Worm (Caenorhabditis elegans): ENCODE data around the gene C29F3.3.
"Not testable (repeated sequence)": the region's sequence is repeated elsewhere in the genome, so short reads cannot be mapped to it uniquely, and the experiment has no call there.

C29F3.3 gene

ce11 chrV:15395347-15395746, 48.2 kb upstream of the C29F3.3 start, which contains the start of gene cyb-3 (continued):
- no peak for TF ChIP-seq rpc-1 (optimal IDR thresholded peaks at IDR 0.05)
- TF ChIP-seq rpc-1 (tag; optimal IDR thresholded peaks at IDR 0.05): no peak
- peak; percentile 68 for TF ChIP-seq snpc-3.4 (tag; optimal IDR thresholded peaks at IDR 0.05)
- peak; percentile 60; the same call in 1 of the 2 replicates for TF ChIP-seq dox-1 (GFP tag; IDR thresholded peaks at IDR 0.05)
- TF ChIP-seq ztf-18 (tag; optimal IDR thresholded peaks at IDR 0.05): peak; percentile 20
- TF ChIP-seq dpl-1 (GFP tag; optimal IDR thresholded peaks at IDR 0.05): peak; percentile 85
- peak; percentile 55; the same call in 1 of the 2 replicates for TF ChIP-seq hmg-1.2 (GFP tag; IDR thresholded peaks at IDR 0.05)

ce11 chrV:15394906-15395305, 47.7 kb upstream of the C29F3.3 start, which contains the start of gene T06E6.1:
Gene T06E6.1, minus strand, starts transcription at chrV:15394961.
- TF ChIP-seq ceh-100 (GFP tag; IDR thresholded peaks at IDR 0.05) (no peak), lin-54 (GFP tag; optimal IDR thresholded peaks at IDR 0.05) (peak; percentile 10)

DNA sequence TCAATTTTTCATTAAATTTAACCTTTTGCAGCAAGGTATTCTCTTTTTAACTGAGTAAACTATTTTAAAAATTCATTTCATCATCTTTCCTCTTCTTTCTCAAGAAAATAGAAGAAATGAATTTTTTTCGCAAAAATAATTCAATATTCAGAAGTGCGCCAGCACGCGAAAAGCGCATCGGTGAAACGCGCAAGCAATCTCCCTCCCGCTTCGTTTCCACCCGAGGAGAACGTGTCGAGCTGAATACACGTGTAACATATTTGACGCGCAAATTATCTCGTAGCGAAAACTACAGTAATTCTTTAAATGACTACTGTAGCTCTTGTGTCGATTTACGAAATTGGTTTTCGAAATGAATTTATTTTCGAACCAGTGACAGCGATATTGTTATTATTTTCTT, 44.9 kb upstream of the C29F3.3 start:
- 0 out of 2 replicates have a peak, but pooled peaks have one; percentile 12 for TF ChIP-seq hmg-1.2 (GFP tag; IDR thresholded peaks at IDR 0.05)
- peak; percentile 73 for TF ChIP-seq ztf-18 (tag; optimal IDR thresholded peaks at IDR 0.05)
- no peak for TF ChIP-seq lin-26 (GFP tag; IDR thresholded peaks at IDR 0.05)
- TF ChIP-seq madf-6 (GFP tag; IDR thresholded peaks at IDR 0.05): peak; percentile 11; the same call in 1 of the 2 replicates
- TF ChIP-seq mcd-1 (GFP tag; IDR thresholded peaks at IDR 0.05): peak; percentile 45; the same call in 1 of the 2 replicates
- no peak for TF ChIP-seq tlf-1 (GFP tag; optimal IDR thresholded peaks at IDR 0.05)
- TF ChIP-seq lsl-1 (GFP tag; optimal IDR thresholded peaks at IDR 0.05): peak; percentile 62
- no peak for TF ChIP-seq dox-1 (GFP tag; IDR thresholded peaks at IDR 0.05)
- TF ChIP-seq Y67H2A.10 (GFP tag; conservative IDR thresholded peaks at IDR 0.05): no peak
- no peak for TF ChIP-seq K12H6.12 (tag; optimal IDR thresholded peaks at IDR 0.05)
- no peak for TF ChIP-seq tbp1 (GFP tag; optimal IDR thresholded peaks at IDR 0.05)

DNA sequence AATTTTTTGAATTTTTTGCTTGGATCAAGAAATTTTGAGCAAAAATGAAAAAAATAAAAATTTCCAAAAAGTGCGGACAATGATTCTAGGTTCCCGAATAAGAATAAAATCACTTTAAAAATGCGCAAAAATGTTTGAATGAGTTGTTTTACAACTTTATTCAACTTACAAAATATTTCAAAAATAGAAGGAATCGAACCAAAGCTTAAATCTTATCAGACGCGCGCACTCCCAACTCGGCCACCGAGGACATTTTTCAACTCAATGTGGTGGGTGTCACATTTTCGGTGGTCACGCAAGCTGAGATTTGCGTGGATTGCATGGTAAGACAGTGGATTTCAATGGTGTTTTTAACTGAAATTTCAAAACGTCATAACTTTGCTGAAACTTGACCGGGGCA, 43.4 kb upstream of the C29F3.3 start:
- TF ChIP-seq rpc-1 (optimal IDR thresholded peaks at IDR 0.05): not testable (repeated sequence)
- peak; percentile 42 for TF ChIP-seq rpc-1 (tag; optimal IDR thresholded peaks at IDR 0.05)
- TF ChIP-seq tbp1 (GFP tag; optimal IDR thresholded peaks at IDR 0.05): peak; percentile 76
- TF ChIP-seq B0261.1 (tag; optimal IDR thresholded peaks at IDR 0.05): peak; percentile 50

DNA sequence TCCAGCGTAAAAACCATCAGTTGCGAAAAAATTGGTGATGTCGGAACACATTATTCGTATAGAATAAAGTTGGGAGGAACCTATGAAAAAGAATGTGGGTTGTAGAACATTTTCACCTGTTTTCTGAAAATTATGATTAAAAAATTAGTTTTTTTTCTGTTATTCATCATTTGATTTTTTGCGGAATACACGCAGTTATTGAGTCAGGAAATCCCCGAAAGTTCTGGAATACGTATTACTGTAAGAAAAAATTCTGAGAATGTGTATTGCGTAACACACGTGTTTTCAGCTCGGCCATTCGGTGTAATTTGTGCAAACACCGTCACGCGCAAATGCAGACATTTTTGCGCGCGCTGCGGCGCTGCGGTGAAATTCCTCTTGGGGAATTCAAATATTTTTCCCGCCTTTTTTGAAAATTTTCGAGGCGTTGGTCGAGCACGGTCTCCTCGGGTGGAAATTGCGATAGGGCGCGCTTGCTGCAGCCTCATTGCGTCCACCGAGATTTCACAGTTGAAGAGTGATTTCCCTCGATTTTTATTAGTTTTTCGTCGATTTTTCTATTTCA, 41.7 kb upstream of the C29F3.3 start, which contains the start of gene srh-170:
Gene srh-170 (minus strand): TSS at position 51 of the 565 bp plus-strand sequence.
- TF ChIP-seq rcor-1 (GFP tag; IDR thresholded peaks at IDR 0.05): no peak
- TF ChIP-seq mcd-1 (GFP tag; IDR thresholded peaks at IDR 0.05): peak; percentile 74
- TF ChIP-seq ceh-58 (GFP tag; IDR thresholded peaks at IDR 0.05): no peak
- TF ChIP-seq ztf-28 (GFP tag; IDR thresholded peaks at IDR 0.05): 0 out of 2 replicates have a peak, but pooled peaks have one; percentile 30
- TF ChIP-seq C06A6.2 (GFP tag; conservative IDR thresholded peaks at IDR 0.05): no peak
- peak; percentile 12 for TF ChIP-seq lin-54 (GFP tag; optimal IDR thresholded peaks at IDR 0.05)
- no peak for TF ChIP-seq aptf-3 (GFP tag; IDR thresholded peaks at IDR 0.05)
- TF ChIP-seq attf-3 (GFP tag; conservative IDR thresholded peaks at IDR 0.05): no peak
- no peak for TF ChIP-seq nfya-1 (tag; optimal IDR thresholded peaks at IDR 0.05; ENCODE audit: borderline replicate concordance, insufficient read depth)
- TF ChIP-seq F22D6.2 (tag; optimal IDR thresholded peaks at IDR 0.05): no peak
- TF ChIP-seq hsf-1 (GFP tag; IDR thresholded peaks at IDR 0.05): 0 out of 2 replicates have a peak, but pooled peaks have one; percentile 30
- TF ChIP-seq ztf-25 (GFP tag; IDR thresholded peaks at IDR 0.05): no peak
- TF ChIP-seq nhr-27 (tag; optimal IDR thresholded peaks at IDR 0.05): no peak
- 0 out of 2 replicates have a peak, but pooled peaks have one; percentile 33 for TF ChIP-seq aptf-2 (GFP tag; conservative IDR thresholded peaks at IDR 0.05)
- TF ChIP-seq madf-6 (GFP tag; IDR thresholded peaks at IDR 0.05): peak; percentile 57

Measured in whole organism, young adult.